Worm (Caenorhabditis elegans): ENCODE results near the gene lin-52.

The lin-52 gene

DNA sequence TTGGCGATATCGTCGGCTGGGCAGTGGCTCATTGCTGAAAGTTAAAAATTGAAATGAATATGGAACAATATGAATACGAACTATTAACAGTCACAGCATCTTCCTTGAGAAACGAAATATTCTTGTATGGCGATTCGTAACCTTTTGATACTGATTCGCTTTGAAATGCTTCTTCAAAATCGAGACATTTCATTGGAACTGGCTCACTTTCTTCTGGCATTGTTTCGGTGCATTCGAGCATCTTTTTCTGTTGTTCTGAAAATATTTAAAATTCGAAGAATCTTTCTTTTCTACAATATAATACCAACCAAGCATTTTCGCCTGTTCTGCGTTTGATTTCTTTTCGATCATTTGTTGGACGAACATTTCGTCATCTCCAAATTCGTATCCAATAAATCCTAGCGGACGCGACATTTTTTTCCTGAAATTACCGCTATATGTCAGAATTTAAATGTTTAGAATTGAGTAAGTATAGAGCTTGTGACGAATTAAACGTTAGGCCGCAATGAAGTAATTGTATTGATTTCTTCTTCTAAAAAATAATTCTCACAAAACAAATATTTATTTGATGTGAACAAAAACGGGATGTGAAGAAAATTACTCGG, at the start of gene lin-52:
TSS of gene lin-52 (minus strand) at position 421 of the 605 bp plus-strand sequence.
- TF ChIP-seq alr-1 (tag; optimal IDR thresholded peaks at IDR 0.05), result no peak
- peak; percentile 18 for TF ChIP-seq crh-2 (tag; optimal IDR thresholded peaks at IDR 0.05)
- no peak for TF ChIP-seq nhr-77 (tag; optimal IDR thresholded peaks at IDR 0.05)
- no peak for TF ChIP-seq ceh-16 (tag; optimal IDR thresholded peaks at IDR 0.05)
- TF ChIP-seq lin-13 (GFP tag; optimal IDR thresholded peaks at IDR 0.05), result peak; percentile 11
- no peak for TF ChIP-seq unc-62 (GFP tag; optimal IDR thresholded peaks at IDR 0.05)
- peak; percentile 78 for TF ChIP-seq ztf-4 (tag; optimal IDR thresholded peaks at IDR 0.05)
- TF ChIP-seq nhr-11 (tag; optimal IDR thresholded peaks at IDR 0.05), result no peak
- peak; percentile 2 for TF ChIP-seq nhr-25 (tag; optimal IDR thresholded peaks at IDR 0.05)
- peak in 1 of 2 experiments; percentile 32 for TF ChIP-seq lsy-2 (tag; optimal IDR thresholded peaks at IDR 0.05)
- TF ChIP-seq sma-3 (GFP tag; optimal IDR thresholded peaks at IDR 0.05), result peak; percentile 40
- TF ChIP-seq mab-5 (tag; optimal IDR thresholded peaks at IDR 0.05), result no peak
- no peak for TF ChIP-seq elt-1 (tag; optimal IDR thresholded peaks at IDR 0.05)
- TF ChIP-seq Y55F3AM.14 (GFP tag; optimal IDR thresholded peaks at IDR 0.05), result no peak
- no peak for TF ChIP-seq dmd-4 (tag; optimal IDR thresholded peaks at IDR 0.05)
- no peak for TF ChIP-seq nhr-23 (tag; optimal IDR thresholded peaks at IDR 0.05)
- TF ChIP-seq ama-1 (optimal IDR thresholded peaks at IDR 0.05), result peak; percentile 67
- TF ChIP-seq mbf-1 (tag; optimal IDR thresholded peaks at IDR 0.05), result no peak

DNA sequence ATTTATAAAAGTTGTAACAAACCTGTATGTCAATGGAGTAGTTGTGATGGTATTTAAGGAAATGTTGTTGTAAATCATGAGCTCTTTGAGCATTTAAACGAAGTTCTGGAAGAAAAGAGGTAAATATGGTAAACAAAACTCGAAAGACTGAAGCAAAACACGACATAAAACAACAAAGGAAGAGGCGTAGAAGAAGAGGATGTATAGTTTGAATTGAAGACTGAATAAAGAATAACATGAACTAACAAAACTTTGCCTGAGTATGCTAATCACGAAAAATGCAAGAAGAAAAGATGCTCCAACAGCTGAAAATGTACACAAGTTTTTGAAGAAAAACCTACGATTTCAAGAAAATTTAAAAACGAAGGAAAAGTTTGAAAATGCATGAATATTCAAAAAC, 46.5 kb upstream of the lin-52 start, which contains the start of gene ZK757.1:
TSS of gene ZK757.1 (minus strand) at position 101 of the 400 bp plus-strand sequence.
- TF ChIP-seq nhr-25 (tag; optimal IDR thresholded peaks at IDR 0.05) (no peak), nhr-129 (tag; optimal IDR thresholded peaks at IDR 0.05) (no peak), crh-2 (tag; optimal IDR thresholded peaks at IDR 0.05) (no peak), elt-1 (tag; optimal IDR thresholded peaks at IDR 0.05) (no peak), lin-39 (tag; optimal IDR thresholded peaks at IDR 0.05) (no peak), fos-1 (tag; optimal IDR thresholded peaks at IDR 0.05) (no peak), peb-1 (tag; optimal IDR thresholded peaks at IDR 0.05) (no peak), ztf-11 (tag; optimal IDR thresholded peaks at IDR 0.05) (no peak), nhr-6 (tag; optimal IDR thresholded peaks at IDR 0.05) (no peak), ztf-1 (GFP tag; conservative IDR thresholded peaks at IDR 0.05) (no peak), F13H6.1 (tag; optimal IDR thresholded peaks at IDR 0.05) (no peak), ZK546.5 (tag; optimal IDR thresholded peaks at IDR 0.05) (no peak), zag-1 (tag; optimal IDR thresholded peaks at IDR 0.05) (no peak), nhr-11 (tag; optimal IDR thresholded peaks at IDR 0.05) (no peak)

DNA sequence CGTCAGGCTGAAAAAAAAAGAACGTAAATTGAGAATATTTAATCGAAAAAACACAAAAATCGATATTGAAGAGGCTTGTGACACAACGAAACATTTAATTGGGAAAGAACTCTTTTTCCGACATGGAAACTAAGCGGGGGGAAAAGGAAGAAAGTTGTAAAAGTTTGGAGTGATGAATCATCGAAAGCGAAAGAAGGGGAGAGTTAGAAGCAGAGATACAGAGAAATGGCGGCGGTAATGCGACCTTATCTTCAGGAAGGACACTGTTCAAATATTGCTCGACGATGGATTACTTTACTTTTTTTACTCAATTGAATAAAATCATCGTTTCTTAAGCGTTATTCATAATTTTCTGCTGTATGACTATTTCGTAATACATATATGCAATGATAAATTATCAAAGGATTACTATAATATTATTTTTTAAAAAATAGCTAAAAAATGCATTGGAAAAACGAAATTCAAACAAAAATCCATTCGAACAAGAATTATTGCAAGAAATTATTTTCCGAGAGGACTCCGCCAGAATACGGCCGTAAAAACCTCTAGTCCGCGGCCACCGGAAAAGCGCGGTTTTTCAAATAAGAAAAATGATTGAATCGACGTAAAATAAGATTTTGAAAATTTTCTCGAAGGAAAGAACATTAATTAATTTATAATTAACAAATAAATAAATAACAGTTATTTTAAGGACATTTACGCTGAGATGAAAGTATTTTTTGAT, 43.4 kb upstream of the lin-52 start, which contains the start of gene dhhc-4:
TSS of gene dhhc-4 (minus strand) at position 13 of the 724 bp plus-strand sequence.
- no peak for TF ChIP-seq ceh-16 (tag; optimal IDR thresholded peaks at IDR 0.05)
- TF ChIP-seq nhr-12 (tag; optimal IDR thresholded peaks at IDR 0.05), result no peak
- TF ChIP-seq ztf-1 (GFP tag; conservative IDR thresholded peaks at IDR 0.05), result no peak
- TF ChIP-seq nhr-129 (tag; optimal IDR thresholded peaks at IDR 0.05), result no peak
- TF ChIP-seq elt-1 (tag; optimal IDR thresholded peaks at IDR 0.05), result no peak
- TF ChIP-seq nhr-25 (tag; optimal IDR thresholded peaks at IDR 0.05), result no peak
- no peak for TF ChIP-seq R02D3.7 (tag; optimal IDR thresholded peaks at IDR 0.05)
- TF ChIP-seq C34F6.9 (tag; optimal IDR thresholded peaks at IDR 0.05), result peak; percentile 46
- no peak for TF ChIP-seq mdl-1 (tag; optimal IDR thresholded peaks at IDR 0.05)
- peak; percentile 89 for TF ChIP-seq fos-1 (tag; optimal IDR thresholded peaks at IDR 0.05)
- no peak for TF ChIP-seq zag-1 (tag; optimal IDR thresholded peaks at IDR 0.05)
- TF ChIP-seq mab-5 (tag; optimal IDR thresholded peaks at IDR 0.05), result peak; percentile 66
- no peak for TF ChIP-seq peb-1 (tag; optimal IDR thresholded peaks at IDR 0.05)
- TF ChIP-seq sem-4 (tag; optimal IDR thresholded peaks at IDR 0.05), result no peak
- no peak for TF ChIP-seq nhr-77 (tag; optimal IDR thresholded peaks at IDR 0.05)
- TF ChIP-seq aly-2 (tag; optimal IDR thresholded peaks at IDR 0.05), result no peak
- TF ChIP-seq lsy-2 (tag; optimal IDR thresholded peaks at IDR 0.05), result peak; percentile 52 to 81
- no peak for TF ChIP-seq nhr-11 (tag; optimal IDR thresholded peaks at IDR 0.05)
- no peak for TF ChIP-seq skn-1 (tag; optimal IDR thresholded peaks at IDR 0.05)
- TF ChIP-seq nhr-6 (tag; optimal IDR thresholded peaks at IDR 0.05), result no peak
- no peak for TF ChIP-seq ztf-11 (tag; optimal IDR thresholded peaks at IDR 0.05)
- no peak for TF ChIP-seq nhr-23 (tag; optimal IDR thresholded peaks at IDR 0.05)
- no peak for TF ChIP-seq alr-1 (tag; optimal IDR thresholded peaks at IDR 0.05)
- no peak for TF ChIP-seq elt-3 (tag; optimal IDR thresholded peaks at IDR 0.05)
- TF ChIP-seq unc-39 (tag; optimal IDR thresholded peaks at IDR 0.05), result no peak
- peak; percentile 69 for TF ChIP-seq blmp-1 (tag; optimal IDR thresholded peaks at IDR 0.05; ENCODE audit: insufficient read depth)
- TF ChIP-seq lin-11 (tag; optimal IDR thresholded peaks at IDR 0.05), result no peak
- peak; percentile 51 for TF ChIP-seq nhr-21 (tag; optimal IDR thresholded peaks at IDR 0.05)
- no peak for TF ChIP-seq unc-62 (GFP tag; optimal IDR thresholded peaks at IDR 0.05)
- no peak for TF ChIP-seq mbf-1 (tag; optimal IDR thresholded peaks at IDR 0.05)
- peak; percentile 25 for TF ChIP-seq snpc-4 (tag; optimal IDR thresholded peaks at IDR 0.05)
- no peak for TF ChIP-seq ceh-82 (tag; optimal IDR thresholded peaks at IDR 0.05)
- peak; percentile 5 for TF ChIP-seq crh-2 (tag; optimal IDR thresholded peaks at IDR 0.05)
- peak; percentile 80 for TF ChIP-seq unc-55 (GFP tag; optimal IDR thresholded peaks at IDR 0.05)
- peak; percentile 53 for TF ChIP-seq dmd-4 (tag; optimal IDR thresholded peaks at IDR 0.05)
- no peak for TF ChIP-seq egl-27 (tag; optimal IDR thresholded peaks at IDR 0.05)
- peak; percentile 94 for TF ChIP-seq gmeb-1 (tag; optimal IDR thresholded peaks at IDR 0.05)
- TF ChIP-seq nhr-10 (tag; optimal IDR thresholded peaks at IDR 0.05), result no peak
- TF ChIP-seq lin-39 (tag; optimal IDR thresholded peaks at IDR 0.05), result no peak
